Worm (Caenorhabditis elegans) whole organism, L3 larva: ENCODE results near the gene K10B4.3.

Experiments used
- R02D3.7 ChIP-seq: fragments of 150-350 bp; optimal IDR thresholded peaks from 2 replicates; lab custom pipeline; 2014; ENCODE audit warnings: missing biosample characterization, missing genetic modification characterization
- ZK546.5 ChIP-seq: sonication (generic microtip); optimal IDR thresholded peaks from 2 replicates; lab custom pipeline; 2017; ENCODE audit warnings: missing biosample characterization, missing genetic modification characterization
- aly-2 ChIP-seq: fragments of 150-350 bp; optimal IDR thresholded peaks from 2 replicates; lab custom pipeline; 2014; ENCODE audit warnings: missing biosample characterization, missing genetic modification characterization
- ama-1 ChIP-seq: fragments of 150-350 bp; optimal IDR thresholded peaks from 2 replicates; lab custom pipeline; 2018
- ceh-16 ChIP-seq: sonication (generic microtip); optimal IDR thresholded peaks from 2 replicates; lab custom pipeline; 2017; ENCODE audit warnings: missing biosample characterization, missing genetic modification characterization
- ceh-28 ChIP-seq: fragments of 150-350 bp; optimal IDR thresholded peaks from 2 replicates; lab custom pipeline; 2014; ENCODE audit warnings: missing biosample characterization, missing genetic modification reagents, missing genetic modification characterization
- ceh-82 ChIP-seq: fragments of 150-350 bp; optimal IDR thresholded peaks from 2 replicates; lab custom pipeline; 2014; ENCODE audit warnings: missing biosample characterization, missing genetic modification characterization
- ceh-9 ChIP-seq: sonication (generic microtip); optimal IDR thresholded peaks from 2 replicates; lab custom pipeline; 2018; ENCODE audit warnings: missing biosample characterization, missing genetic modification characterization
- daf-12 ChIP-seq: fragments of 150-350 bp; optimal IDR thresholded peaks from 2 replicates; lab custom pipeline; 2014; ENCODE audit warnings: missing biosample characterization, missing genetic modification reagents, missing genetic modification characterization
- egl-27 ChIP-seq: sonication (generic microtip); optimal IDR thresholded peaks from 4 replicates; lab custom pipeline; 2017; ENCODE audit warnings: missing biosample characterization, missing genetic modification reagents, missing genetic modification characterization
- egl-5 ChIP-seq: fragments of 150-350 bp; optimal IDR thresholded peaks from 2 replicates; lab custom pipeline; 2017; ENCODE audit warnings: missing biosample characterization, missing genetic modification reagents, missing genetic modification characterization, inconsistent platforms
- elt-1 ChIP-seq: fragments of 150-350 bp; optimal IDR thresholded peaks from 2 replicates; lab custom pipeline; 2014; ENCODE audit warnings: missing biosample characterization, missing genetic modification characterization
- elt-2 ChIP-seq: sonication (generic microtip); optimal IDR thresholded peaks from 2 replicates; lab custom pipeline; 2016; ENCODE audit warnings: missing genetic modification reagents, mild to moderate bottlenecking, missing genetic modification characterization, missing compliant biosample characterization
- elt-3 ChIP-seq, 3 experiments: fragments of 150-350 bp in 1 of 3; sonication (generic microtip) in 2 of 3; optimal IDR thresholded peaks; 2 replicates in 2 of 3; 4 replicates in 1 of 3; lab custom pipeline; 2014 to 2017; ENCODE audit warnings: missing biosample characterization in 3 of 3, missing genetic modification characterization in 3 of 3
- fkh-10 ChIP-seq: sonication (generic microtip); optimal IDR thresholded peaks from 2 replicates; lab custom pipeline; 2017; ENCODE audit warnings: missing biosample characterization, missing genetic modification reagents, missing genetic modification characterization
- fkh-2 ChIP-seq: fragments of 150-350 bp; optimal IDR thresholded peaks from 2 replicates; lab custom pipeline; 2014; ENCODE audit warnings: missing biosample characterization, missing genetic modification reagents, missing genetic modification characterization
- fos-1 ChIP-seq: fragments of 150-350 bp; optimal IDR thresholded peaks from 2 replicates; lab custom pipeline; 2014; ENCODE audit warnings: missing biosample characterization, missing genetic modification characterization
- hmg-11 ChIP-seq: sonication (generic microtip); optimal IDR thresholded peaks from 2 replicates; lab custom pipeline; 2016; ENCODE audit warnings: missing genetic modification characterization, missing compliant biosample characterization
- jun-1 ChIP-seq: fragments of 150-350 bp; optimal IDR thresholded peaks from 2 replicates; lab custom pipeline; 2014; ENCODE audit warnings: missing biosample characterization, missing genetic modification reagents, missing genetic modification characterization
- lin-15B ChIP-seq: fragments of 150-350 bp; optimal IDR thresholded peaks from 2 replicates; lab custom pipeline; 2014; ENCODE audit warnings: missing biosample characterization, missing genetic modification characterization
- lin-39 ChIP-seq: fragments of 150-350 bp; optimal IDR thresholded peaks from 2 replicates; lab custom pipeline; 2018; ENCODE audit warnings: missing biosample characterization, missing genetic modification reagents, missing genetic modification characterization
- lsy-12 ChIP-seq: sonication (generic microtip); optimal IDR thresholded peaks from 2 replicates; lab custom pipeline; 2016; ENCODE audit warnings: mild to moderate bottlenecking, missing genetic modification characterization, missing compliant biosample characterization
- mdl-1 ChIP-seq: fragments of 150-350 bp; optimal IDR thresholded peaks from 2 replicates; lab custom pipeline; 2014; ENCODE audit warnings: missing biosample characterization, missing genetic modification characterization
- mml-1 ChIP-seq: fragments of 150-350 bp; sonication (generic microtip); optimal IDR thresholded peaks from 3 replicates; lab custom pipeline; 2014; ENCODE audit warnings: missing biosample characterization, missing genetic modification characterization
- nfya-1 ChIP-seq: sonication (generic microtip); optimal IDR thresholded peaks from 2 replicates; lab custom pipeline; 2017; ENCODE audit warnings: missing genetic modification characterization, mild to moderate bottlenecking, missing compliant biosample characterization, antibody characterized with exemption, moderate library complexity; ENCODE audit not compliant: insufficient read depth
- nhr-11 ChIP-seq: fragments of 150-350 bp; optimal IDR thresholded peaks from 2 replicates; lab custom pipeline; 2014; ENCODE audit warnings: missing biosample characterization, missing genetic modification characterization
- nhr-12 ChIP-seq: fragments of 150-350 bp; optimal IDR thresholded peaks from 2 replicates; lab custom pipeline; 2014; ENCODE audit warnings: missing biosample characterization, missing genetic modification characterization
- nhr-23 ChIP-seq: fragments of 150-350 bp; optimal IDR thresholded peaks from 2 replicates; lab custom pipeline; 2014; ENCODE audit warnings: missing biosample characterization, missing genetic modification reagents, missing genetic modification characterization
- nhr-237 ChIP-seq: fragments of 150-350 bp; optimal IDR thresholded peaks from 2 replicates; lab custom pipeline; 2014; ENCODE audit warnings: missing biosample characterization, missing genetic modification characterization
- nhr-25 ChIP-seq: sonication (generic microtip); optimal IDR thresholded peaks from 2 replicates; lab custom pipeline; 2017; ENCODE audit warnings: missing biosample characterization, missing genetic modification characterization
- nhr-28 ChIP-seq: fragments of 150-350 bp; optimal IDR thresholded peaks from 2 replicates; lab custom pipeline; 2014; ENCODE audit warnings: missing biosample characterization, missing genetic modification characterization
- nhr-43 ChIP-seq: sonication (generic microtip); optimal IDR thresholded peaks from 2 replicates; lab custom pipeline; 2016; ENCODE audit warnings: mild to moderate bottlenecking, missing genetic modification characterization, missing compliant biosample characterization; ENCODE audit not compliant: poor library complexity, severe bottlenecking
- nhr-67 ChIP-seq: fragments of 150-350 bp; optimal IDR thresholded peaks from 2 replicates; lab custom pipeline; 2014; ENCODE audit warnings: missing biosample characterization, missing genetic modification characterization
- nhr-76 ChIP-seq: fragments of 150-350 bp; sonication (generic microtip); optimal IDR thresholded peaks from 5 replicates; lab custom pipeline; 2014; ENCODE audit warnings: missing biosample characterization, missing genetic modification characterization
- nhr-77 ChIP-seq: fragments of 150-350 bp; optimal IDR thresholded peaks from 2 replicates; lab custom pipeline; 2014; ENCODE audit warnings: missing biosample characterization, missing genetic modification characterization
- pha-4 ChIP-seq: fragments of 150-350 bp; optimal IDR thresholded peaks from 2 replicates; lab custom pipeline; 2014; ENCODE audit warnings: missing biosample characterization, missing genetic modification reagents, missing genetic modification characterization
- pqm-1 ChIP-seq: fragments of 150-350 bp; optimal IDR thresholded peaks from 2 replicates; lab custom pipeline; 2017; ENCODE audit warnings: missing biosample characterization, missing genetic modification characterization, inconsistent platforms
- sea-2 ChIP-seq: fragments of 150-350 bp; sonication (generic microtip); optimal IDR thresholded peaks from 4 replicates; lab custom pipeline; 2014; ENCODE audit warnings: missing biosample characterization, missing genetic modification reagents, missing genetic modification characterization
- skn-1 ChIP-seq: fragments of 150-350 bp; optimal IDR thresholded peaks from 2 replicates; lab custom pipeline; 2014; ENCODE audit warnings: missing biosample characterization, missing genetic modification characterization
- snpc-4 ChIP-seq: fragments of 150-350 bp; optimal IDR thresholded peaks from 2 replicates; lab custom pipeline; 2014; ENCODE audit warnings: missing biosample characterization, missing genetic modification characterization
- unc-39 ChIP-seq: sonication (generic microtip); optimal IDR thresholded peaks from 4 replicates; lab custom pipeline; 2017; ENCODE audit warnings: missing biosample characterization, missing genetic modification characterization
- unc-62 ChIP-seq: fragments of 150-350 bp; sonication (generic microtip); optimal IDR thresholded peaks from 4 replicates; lab custom pipeline; 2014; ENCODE audit warnings: missing biosample characterization, missing genetic modification reagents, missing genetic modification characterization
- zag-1 ChIP-seq: fragments of 150-350 bp; optimal IDR thresholded peaks from 2 replicates; lab custom pipeline; 2014; ENCODE audit warnings: missing biosample characterization, missing genetic modification characterization
- ztf-11 ChIP-seq: fragments of 150-350 bp; optimal IDR thresholded peaks from 2 replicates; lab custom pipeline; 2014; ENCODE audit warnings: missing biosample characterization, missing genetic modification characterization
- ztf-4 ChIP-seq: fragments of 150-350 bp; optimal IDR thresholded peaks from 2 replicates; lab custom pipeline; 2014; ENCODE audit warnings: missing biosample characterization, missing genetic modification characterization

K10B4.3 gene

DNA sequence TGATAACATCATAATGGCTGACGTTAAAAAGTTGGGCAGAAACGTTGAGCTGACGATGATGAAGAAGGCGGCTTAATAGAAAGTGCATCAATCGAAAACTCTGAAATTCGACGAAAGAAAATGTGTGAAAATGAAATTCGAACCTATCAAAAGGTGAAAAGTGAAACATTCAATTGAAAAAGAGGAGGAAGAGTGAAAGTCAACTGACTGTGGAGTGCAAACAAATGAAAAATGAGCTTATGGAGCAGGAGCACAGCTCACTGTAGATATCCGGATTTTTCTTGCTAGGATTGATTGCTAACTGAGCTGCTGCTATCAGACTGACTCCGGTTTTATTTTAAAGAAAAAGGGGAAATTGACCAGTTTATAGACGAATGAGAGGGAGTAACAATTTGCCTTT, at the start of gene K10B4.3:
K10B4.3 (minus strand) TSS at position 101 of the 400 bp plus-strand sequence.
- no peak for TF ChIP-seq nhr-67 (tag; lab: Kevin White, UChicago)
- TF ChIP-seq ceh-82: no peak
- TF ChIP-seq nhr-237 (tag; lab: Kevin White, UChicago): no peak
- TF ChIP-seq fkh-10 (GFP tag; lab: Kevin White, UChicago): no peak
- no peak for TF ChIP-seq elt-2
- no peak for TF ChIP-seq nhr-12
- TF ChIP-seq ZK546.5 (tag; lab: Kevin White, UChicago): no peak
- TF ChIP-seq nhr-23 (tag; lab: Kevin White, UChicago): no peak
- TF ChIP-seq fkh-2 (tag; lab: Kevin White, UChicago): no peak
- TF ChIP-seq aly-2: no peak
- no peak for TF ChIP-seq fos-1 (tag; lab: Kevin White, UChicago)
- TF ChIP-seq nhr-11: no peak
- no peak for TF ChIP-seq pqm-1 (tag; lab: Kevin White, UChicago)
- TF ChIP-seq egl-27 (tag; lab: Kevin White, UChicago): no peak
- no peak for TF ChIP-seq unc-62 (GFP tag; lab: Kevin White, UChicago)

DNA sequence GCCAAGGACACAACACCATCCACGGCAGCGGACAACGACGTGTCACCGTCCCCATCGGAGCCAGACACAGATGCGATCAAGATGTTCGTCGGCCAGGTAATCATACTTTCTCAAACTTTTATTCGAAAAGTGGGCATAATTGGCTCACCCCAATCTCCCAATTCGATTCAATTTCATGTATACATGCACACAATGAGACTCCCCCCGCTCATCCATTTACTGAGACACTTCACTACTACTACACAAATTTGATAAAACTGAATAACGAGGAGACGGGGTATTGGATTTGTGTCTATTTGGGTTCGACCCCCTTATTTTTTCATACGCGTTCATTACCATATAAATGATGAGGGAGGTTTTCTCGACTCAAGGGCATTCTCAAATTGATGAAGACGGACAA, 42.2 kb upstream of the K10B4.3 start:
- TF ChIP-seq fos-1 (tag; lab: Kevin White, UChicago) (no peak), ztf-11 (tag; lab: Kevin White, UChicago) (no peak), nhr-12 (no peak), mdl-1 (tag; lab: Kevin White, UChicago) (no peak), ceh-9 (tag; lab: Kevin White, UChicago) (no peak), mml-1 (no peak), sea-2 (GFP tag; lab: Kevin White, UChicago) (no peak), egl-27 (tag; lab: Kevin White, UChicago) (no peak), nhr-11 (no peak), lsy-12 (tag; lab: Kevin White, UChicago) (no peak), daf-12 (tag; lab: Kevin White, UChicago) (no peak), jun-1 (tag; lab: Kevin White, UChicago) (no peak), nfya-1 (no peak)

DNA sequence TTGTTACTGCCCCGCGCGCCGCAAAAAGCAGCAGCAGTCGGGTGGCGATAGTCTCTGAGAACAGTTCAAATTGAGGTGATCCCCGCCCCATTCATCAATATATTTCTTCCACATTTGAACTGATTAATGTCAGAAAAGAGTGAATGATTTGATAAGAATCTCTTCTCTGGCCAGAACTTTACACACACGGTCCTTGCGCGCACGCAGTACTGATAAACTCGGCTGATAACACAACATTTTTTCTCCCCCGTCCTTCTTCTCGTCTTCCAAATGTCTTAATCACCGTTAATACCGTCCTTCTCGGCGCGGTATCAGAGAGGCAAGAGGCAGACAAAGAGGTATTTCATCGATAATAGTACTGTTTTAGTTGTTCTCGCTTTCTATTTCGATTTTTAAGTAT, 41.2 kb upstream of the K10B4.3 start, which contains the start of gene etr-1:
etr-1 (plus strand) TSS at position 193 of the 400 bp plus-strand sequence.
- TF ChIP-seq snpc-4 (no peak), ZK546.5 (tag; lab: Kevin White, UChicago) (no peak), fos-1 (tag; lab: Kevin White, UChicago) (no peak), nhr-76 (tag; lab: Kevin White, UChicago) (no peak), ztf-4 (no peak), nhr-237 (tag; lab: Kevin White, UChicago) (no peak), daf-12 (tag; lab: Kevin White, UChicago) (no peak), R02D3.7 (tag; lab: Kevin White, UChicago) (peak; percentile 1), ceh-16 (tag; lab: Kevin White, UChicago) (no peak), nfya-1 (no peak), jun-1 (tag; lab: Kevin White, UChicago) (peak; percentile 72), ceh-82 (no peak), nhr-11 (no peak), fkh-10 (GFP tag; lab: Kevin White, UChicago) (no peak), elt-2 (peak; percentile 99), unc-62 (GFP tag; lab: Kevin White, UChicago) (no peak), lin-15B (tag; lab: Kevin White, UChicago) (no peak), mml-1 (no peak), egl-27 (tag; lab: Kevin White, UChicago) (no peak), hmg-11 (no peak), nhr-77 (tag; lab: Kevin White, UChicago) (no peak), sea-2 (GFP tag; lab: Kevin White, UChicago) (no peak), ceh-28 (tag; lab: Kevin White, UChicago) (peak; percentile 41), lin-39 (tag; lab: Kevin White, UChicago) (no peak), skn-1 (tag; lab: Kevin White, UChicago) (no peak), nhr-23 (tag; lab: Kevin White, UChicago) (peak; percentile 62), ceh-9 (tag; lab: Kevin White, UChicago) (no peak), nhr-28 (no peak), ztf-11 (tag; lab: Kevin White, UChicago) (no peak), nhr-67 (tag; lab: Kevin White, UChicago) (no peak), nhr-43 (tag; lab: Kevin White, UChicago) (no peak), nhr-25 (no peak), ama-1 (lab: Kevin White, UChicago) (peak; percentile 35), fkh-2 (tag; lab: Kevin White, UChicago) (no peak), lsy-12 (tag; lab: Kevin White, UChicago) (no peak), egl-5 (tag; lab: Kevin White, UChicago) (no peak), elt-3 (tag; optimal IDR thresholded peaks at IDR 0.05; lab: Kevin White, UChicago) (peak in 2 of 3 experiments; percentile 27 to 94), nhr-12 (no peak), pha-4 (tag; lab: Kevin White, UChicago) (peak; percentile 2), elt-1 (tag; lab: Kevin White, UChicago) (no peak), unc-39 (tag; lab: Kevin White, UChicago) (no peak), zag-1 (tag; lab: Kevin White, UChicago) (no peak), pqm-1 (tag; lab: Kevin White, UChicago) (peak; percentile 96), mdl-1 (tag; lab: Kevin White, UChicago) (no peak)
